Fruit fly (Drosophila melanogaster): ENCODE measurements around the gene CG8745.

CG8745 gene

dm6 chr3L:13866270-13866669 lies 435 bp downstream of the CG8745 start:
- TF ChIP-seq CG8478 (optimal IDR thresholded peaks at IDR 0.05) (no peak), CTCF (optimal IDR thresholded peaks at IDR 0.05) (no peak)

dm6 chr3L:13865484-13865883 lies 1.2 kb downstream of the CG8745 start:
- no peak for TF ChIP-seq CTCF (optimal IDR thresholded peaks at IDR 0.05)

dm6 chr3L:13864568-13864967 lies 2.1 kb downstream of the CG8745 start:
- TF ChIP-seq CG8478 (optimal IDR thresholded peaks at IDR 0.05) (no peak), CTCF (optimal IDR thresholded peaks at IDR 0.05) (no peak)

- TF ChIP-seq CG8478 (optimal IDR thresholded peaks at IDR 0.05) = no peak
- TF ChIP-seq CTCF (optimal IDR thresholded peaks at IDR 0.05) = no peak
Observed at dm6 chr3L:13863365-13863775, 3.3 kb downstream of the CG8745 start.

dm6 chr3L:13862403-13862802 lies 4.3 kb downstream of the CG8745 start:
- TF ChIP-seq CTCF (optimal IDR thresholded peaks at IDR 0.05) (no peak), CG8478 (optimal IDR thresholded peaks at IDR 0.05) (no peak)

dm6 chr3L:13859688-13860373 lies 6.9 kb downstream of the CG8745 start:
- no peak for TF ChIP-seq CG8478 (optimal IDR thresholded peaks at IDR 0.05)
- peak; percentile 35 to 68 for TF ChIP-seq CTCF (optimal IDR thresholded peaks at IDR 0.05)

- TF ChIP-seq CTCF (optimal IDR thresholded peaks at IDR 0.05) (no peak), CG8478 (optimal IDR thresholded peaks at IDR 0.05) (no peak)
Observed at dm6 chr3L:13845754-13846153, 21.0 kb downstream of the CG8745 start, which contains the start of gene Hml. Gene Hml (plus strand): TSS chr3L:13846054.

- TF ChIP-seq CTCF (optimal IDR thresholded peaks at IDR 0.05) (peak; percentile 98 to 99), CG8478 (optimal IDR thresholded peaks at IDR 0.05) (no peak)
Observed at dm6 chr3L:13845292-13845691, 21.4 kb downstream of the CG8745 start.

dm6 chr3L:13843356-13843755 lies 23.3 kb downstream of the CG8745 start, which contains the start of gene Tsp68C:
Gene Tsp68C (plus strand): TSS chr3L:13843656.
- no peak for TF ChIP-seq CTCF (optimal IDR thresholded peaks at IDR 0.05)
- TF ChIP-seq CG8478 (optimal IDR thresholded peaks at IDR 0.05) = no peak

- TF ChIP-seq CG8478 (optimal IDR thresholded peaks at IDR 0.05) = no peak
- no peak for TF ChIP-seq CTCF (optimal IDR thresholded peaks at IDR 0.05)
Observed at dm6 chr3L:13842917-13843316, 23.8 kb downstream of the CG8745 start, which contains the start of gene CG8750. Gene CG8750 (minus strand): TSS chr3L:13843017.

dm6 chr3L:13842140-13842539 lies 24.6 kb downstream of the CG8745 start, which contains the start of gene CG8757:
Gene CG8757 (minus strand): TSS chr3L:13842240.
- TF ChIP-seq CTCF (optimal IDR thresholded peaks at IDR 0.05) (no peak), CG8478 (optimal IDR thresholded peaks at IDR 0.05) (no peak)

dm6 chr3L:13840731-13841130 lies 26.0 kb downstream of the CG8745 start:
- TF ChIP-seq CTCF (optimal IDR thresholded peaks at IDR 0.05) (no peak), CG8478 (optimal IDR thresholded peaks at IDR 0.05) (no peak)

- TF ChIP-seq CG8478 (optimal IDR thresholded peaks at IDR 0.05) = no peak
- no peak for TF ChIP-seq CTCF (optimal IDR thresholded peaks at IDR 0.05)
Observed at dm6 chr3L:13837456-13837855, 29.2 kb downstream of the CG8745 start, which contains the start of gene CG43184. Gene CG43184 (plus strand): TSS chr3L:13837756.

All from S2 (cell line).